Worm (Caenorhabditis elegans): ENCODE results near the gene K08D8.11.

Gene K08D8.11

DNA sequence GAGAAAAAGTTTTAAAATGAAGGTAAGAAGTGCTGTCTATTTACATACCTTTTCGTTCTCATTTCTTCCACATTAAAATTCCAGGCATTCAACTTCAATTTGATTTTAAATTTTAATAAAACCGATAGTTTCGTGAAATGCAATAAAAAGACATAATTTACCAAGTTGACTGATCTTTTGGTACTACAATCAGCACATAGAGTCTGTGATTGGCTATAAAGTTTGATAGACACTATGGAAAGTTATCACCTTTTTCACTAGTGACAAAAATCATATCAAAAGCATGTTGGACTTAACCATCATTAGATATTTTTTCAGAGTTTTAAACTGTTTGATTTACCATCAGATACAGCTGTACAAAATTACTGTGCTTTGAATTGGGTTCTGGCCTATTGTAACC, 20.4 kb downstream of the K08D8.11 start, which contains the start of gene srz-15:
TSS of gene srz-15 (plus strand) at position 301 of the 400 bp plus-strand sequence.
- no peak for TF ChIP-seq nfya-1 (tag; optimal IDR thresholded peaks at IDR 0.05; ENCODE audit: insufficient read depth)

DNA sequence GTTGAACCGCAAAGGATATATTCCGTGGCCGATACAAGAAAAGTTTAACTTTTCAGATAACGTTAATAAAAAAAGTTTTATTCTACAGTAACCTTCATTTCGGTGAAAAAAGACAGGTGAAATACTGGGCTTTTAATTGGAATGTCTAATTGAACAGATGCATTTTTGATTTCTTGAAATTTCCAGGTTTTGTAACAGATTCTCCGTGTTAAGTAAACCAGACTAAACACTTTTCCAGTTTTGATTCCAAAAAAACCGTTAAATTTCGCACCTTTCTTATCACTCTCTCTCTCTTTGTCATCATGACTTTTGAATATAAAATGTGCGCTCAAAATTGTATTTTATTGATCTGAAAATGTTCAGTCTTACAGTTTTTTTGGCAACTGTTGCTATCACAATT, 23.2 kb downstream of the K08D8.11 start, which contains the start of gene C32H11.3:
TSS of gene C32H11.3 (plus strand) at position 301 of the 400 bp plus-strand sequence.
- TF ChIP-seq nhr-76 (tag; optimal IDR thresholded peaks at IDR 0.05) (no peak), ama-1 (optimal IDR thresholded peaks at IDR 0.05) (no peak)

DNA sequence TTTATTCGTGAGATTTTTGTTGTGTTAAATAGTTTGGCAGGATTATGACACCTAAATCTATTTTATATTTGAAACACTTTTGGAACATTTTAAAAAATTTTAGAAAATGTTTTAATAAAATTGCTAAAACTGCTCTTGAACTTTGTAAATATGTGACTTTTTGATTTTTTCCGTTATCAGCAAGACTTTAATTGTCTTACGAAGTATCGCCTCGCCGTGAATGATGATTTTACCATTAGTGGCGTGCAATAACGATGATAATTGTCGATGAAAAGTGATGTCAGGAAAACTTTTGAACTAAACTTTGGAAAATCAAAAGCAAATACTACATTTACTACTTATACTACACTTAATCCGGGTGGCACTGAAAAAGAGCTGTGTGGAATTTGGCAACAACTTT, 25.5 kb downstream of the K08D8.11 start:
- TF ChIP-seq elt-3 (tag; optimal IDR thresholded peaks at IDR 0.05) = no peak
- TF ChIP-seq sea-2 (GFP tag; optimal IDR thresholded peaks at IDR 0.05) = no peak
- TF ChIP-seq skn-1 (tag; optimal IDR thresholded peaks at IDR 0.05) = peak; percentile 33
- TF ChIP-seq aly-2 (tag; optimal IDR thresholded peaks at IDR 0.05) = no peak
- no peak for TF ChIP-seq fkh-10 (GFP tag; optimal IDR thresholded peaks at IDR 0.05)
- TF ChIP-seq nfya-1 (tag; optimal IDR thresholded peaks at IDR 0.05; ENCODE audit: insufficient read depth) = no peak
- no peak for TF ChIP-seq pha-4 (tag; optimal IDR thresholded peaks at IDR 0.05)
- peak; percentile 52 for TF ChIP-seq pqm-1 (tag; optimal IDR thresholded peaks at IDR 0.05)
- TF ChIP-seq ztf-4 (tag; optimal IDR thresholded peaks at IDR 0.05) = no peak
- TF ChIP-seq lsy-12 (tag; optimal IDR thresholded peaks at IDR 0.05) = no peak
- TF ChIP-seq ceh-82 (tag; optimal IDR thresholded peaks at IDR 0.05) = no peak
- TF ChIP-seq nhr-12 (tag; optimal IDR thresholded peaks at IDR 0.05) = no peak
- TF ChIP-seq zag-1 (tag; optimal IDR thresholded peaks at IDR 0.05) = no peak
- no peak for TF ChIP-seq ztf-11 (tag; optimal IDR thresholded peaks at IDR 0.05)
- no peak for TF ChIP-seq elt-1 (tag; optimal IDR thresholded peaks at IDR 0.05)
- no peak for TF ChIP-seq lin-15B (tag; optimal IDR thresholded peaks at IDR 0.05)
- no peak for TF ChIP-seq hmg-11 (tag; optimal IDR thresholded peaks at IDR 0.05)

DNA sequence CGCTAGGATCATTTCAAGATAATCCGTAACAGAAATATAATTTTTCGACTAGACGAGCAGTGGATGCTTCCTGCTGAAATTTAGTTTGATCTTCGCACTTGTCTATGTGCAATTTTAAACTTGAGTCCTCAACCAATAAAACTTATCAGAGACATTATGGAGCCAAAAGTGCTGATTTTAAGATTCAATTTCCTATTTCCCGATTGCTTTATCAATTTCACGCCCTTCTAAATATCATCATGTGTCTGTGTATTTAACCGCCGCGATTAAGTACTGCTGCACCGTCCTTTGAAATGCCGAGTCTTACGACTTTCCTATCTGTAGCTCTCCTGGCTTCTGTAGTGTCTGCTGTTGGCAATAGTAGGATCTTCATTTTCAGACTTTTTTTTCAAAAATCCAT, 25.9 kb downstream of the K08D8.11 start, which contains the start of gene C32H11.4:
TSS of gene C32H11.4 (plus strand) at position 238 of the 400 bp plus-strand sequence.
- TF ChIP-seq nhr-77 (tag; optimal IDR thresholded peaks at IDR 0.05) = no peak
- peak; percentile 69 for TF ChIP-seq pqm-1 (tag; optimal IDR thresholded peaks at IDR 0.05)
- TF ChIP-seq elt-2 (tag; optimal IDR thresholded peaks at IDR 0.05) = peak; percentile 85

DNA sequence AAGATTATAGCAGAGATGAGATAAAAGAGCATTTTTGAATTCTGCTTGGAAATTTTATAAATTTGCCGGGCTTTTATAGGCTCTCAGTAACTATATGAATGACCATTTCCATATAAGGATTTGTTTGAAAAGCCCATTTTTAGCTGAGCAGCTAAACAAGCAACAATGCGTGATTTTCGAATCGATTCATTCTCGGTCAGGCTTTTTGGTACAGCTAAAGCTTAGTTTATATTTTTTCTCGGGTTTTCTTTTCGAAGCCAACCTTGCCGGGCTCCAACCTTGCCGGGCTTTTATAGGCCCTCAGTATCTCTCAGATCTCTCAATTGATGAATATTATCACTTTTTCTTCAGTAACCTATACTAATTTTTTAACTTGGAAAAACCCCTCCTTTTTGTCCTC, 29.2 kb downstream of the K08D8.11 start, which contains the start of gene srlf-4:
TSS of gene srlf-4 (minus strand) at position 101 of the 400 bp plus-strand sequence.
- no peak for TF ChIP-seq daf-12 (tag; optimal IDR thresholded peaks at IDR 0.05)
- no peak for TF ChIP-seq nhr-237 (tag; optimal IDR thresholded peaks at IDR 0.05)
- no peak for TF ChIP-seq ceh-9 (tag; optimal IDR thresholded peaks at IDR 0.05)
- TF ChIP-seq nfya-1 (tag; optimal IDR thresholded peaks at IDR 0.05; ENCODE audit: insufficient read depth) = no peak
- TF ChIP-seq nhr-23 (tag; optimal IDR thresholded peaks at IDR 0.05) = no peak
- no peak for TF ChIP-seq aly-2 (tag; optimal IDR thresholded peaks at IDR 0.05)
- TF ChIP-seq egl-5 (tag; optimal IDR thresholded peaks at IDR 0.05) = no peak
- no peak for TF ChIP-seq nhr-11 (tag; optimal IDR thresholded peaks at IDR 0.05)
- TF ChIP-seq eor-1 (tag; optimal IDR thresholded peaks at IDR 0.05) = no peak
- no peak for TF ChIP-seq unc-39 (tag; optimal IDR thresholded peaks at IDR 0.05)
- TF ChIP-seq mml-1 (tag; optimal IDR thresholded peaks at IDR 0.05) = no peak
- TF ChIP-seq nhr-12 (tag; optimal IDR thresholded peaks at IDR 0.05) = no peak
- no peak for TF ChIP-seq ztf-4 (tag; optimal IDR thresholded peaks at IDR 0.05)
- TF ChIP-seq mdl-1 (tag; optimal IDR thresholded peaks at IDR 0.05) = no peak
- TF ChIP-seq elt-1 (tag; optimal IDR thresholded peaks at IDR 0.05) = no peak
- no peak for TF ChIP-seq ama-1 (optimal IDR thresholded peaks at IDR 0.05)
- no peak for TF ChIP-seq tbx-2 (tag; optimal IDR thresholded peaks at IDR 0.05)

DNA sequence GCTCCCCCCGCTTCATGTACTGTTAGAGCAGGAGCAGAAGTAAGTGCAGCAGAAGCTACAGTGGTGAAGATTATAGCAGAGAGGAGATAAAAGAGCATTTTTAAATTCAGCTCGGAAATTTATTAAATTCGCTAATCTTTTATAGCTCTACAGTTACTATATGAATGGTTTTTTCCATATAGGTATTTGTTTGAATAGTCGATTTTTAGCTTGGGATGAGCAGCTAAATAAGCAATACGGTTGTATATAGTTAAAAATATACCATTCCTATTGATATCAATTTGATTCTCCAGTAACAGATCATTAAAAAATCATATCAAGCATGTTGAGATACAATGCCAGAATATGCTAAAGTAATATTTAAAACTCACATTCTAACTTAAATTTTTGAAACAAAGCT, 31.5 kb downstream of the K08D8.11 start, which contains the start of gene srlf-5:
TSS of gene srlf-5 (minus strand) at position 101 of the 400 bp plus-strand sequence.
- TF ChIP-seq ztf-4 (tag; optimal IDR thresholded peaks at IDR 0.05) = no peak
- TF ChIP-seq egl-5 (tag; optimal IDR thresholded peaks at IDR 0.05) = no peak
- no peak for TF ChIP-seq mdl-1 (tag; optimal IDR thresholded peaks at IDR 0.05)
- no peak for TF ChIP-seq snpc-4 (tag; optimal IDR thresholded peaks at IDR 0.05)
- no peak for TF ChIP-seq lin-39 (tag; optimal IDR thresholded peaks at IDR 0.05)
- TF ChIP-seq hmg-11 (tag; optimal IDR thresholded peaks at IDR 0.05) = no peak
- TF ChIP-seq fkh-2 (tag; optimal IDR thresholded peaks at IDR 0.05) = no peak
- TF ChIP-seq nhr-43 (tag; optimal IDR thresholded peaks at IDR 0.05; ENCODE audit: poor library complexity, severe bottlenecking) = no peak
- TF ChIP-seq skn-1 (tag; optimal IDR thresholded peaks at IDR 0.05) = no peak
- TF ChIP-seq aly-2 (tag; optimal IDR thresholded peaks at IDR 0.05) = no peak
- no peak for TF ChIP-seq nhr-28 (tag; optimal IDR thresholded peaks at IDR 0.05)
- TF ChIP-seq eor-1 (tag; optimal IDR thresholded peaks at IDR 0.05) = no peak
- TF ChIP-seq nhr-237 (tag; optimal IDR thresholded peaks at IDR 0.05) = no peak
- no peak for TF ChIP-seq egl-27 (tag; optimal IDR thresholded peaks at IDR 0.05)
- no peak for TF ChIP-seq jun-1 (tag; optimal IDR thresholded peaks at IDR 0.05)
- no peak for TF ChIP-seq nhr-12 (tag; optimal IDR thresholded peaks at IDR 0.05)
- no peak for TF ChIP-seq fkh-10 (GFP tag; optimal IDR thresholded peaks at IDR 0.05)

Measured in whole organism, L3 larva.